Worm (Caenorhabditis elegans) whole organism, midembryonic: Measurements from ENCODE around the gene enu-3.5.

Experiments
- cog-1 ChIP-seq: sonication (generic microtip); optimal IDR thresholded peaks from 2 replicates; lab custom pipeline; 2016; ENCODE audit warnings: missing genetic modification characterization, missing compliant biosample characterization
- klf-2 ChIP-seq: fragments of 200-800 bp; sonication (Bioruptor generic); conservative IDR thresholded peaks from 2 replicates; pipeline ENCODE4 v1.3.6; 2022; ENCODE audit warnings: missing genetic modification reagents, missing genetic modification characterization, missing compliant biosample characterization
- med-1 ChIP-seq: sonication (generic microtip); optimal IDR thresholded peaks from 2 replicates; lab custom pipeline; 2017; ENCODE audit warnings: missing genetic modification characterization, mild to moderate bottlenecking, missing compliant biosample characterization, antibody characterized with exemption, missing genetic modification reagents; ENCODE audit not compliant: insufficient read depth
- ref-1 ChIP-seq: fragments of 200-800 bp; sonication (Bioruptor generic); conservative IDR thresholded peaks from 2 replicates; pipeline ENCODE4 v1.3.6; 2022; ENCODE audit warnings: missing genetic modification reagents, missing genetic modification characterization, missing compliant biosample characterization
- ztf-23 ChIP-seq: fragments of 200-800 bp; sonication (Bioruptor generic); IDR thresholded peaks from 2 replicates; pipeline ENCODE4 v1.3.6; 2022; ENCODE audit warnings: missing genetic modification reagents, missing genetic modification characterization, missing compliant biosample characterization

- no peak for TF ChIP-seq klf-2
- TF ChIP-seq cog-1 (tag; lab: Kevin White, UChicago): no peak
- no peak for TF ChIP-seq med-1 (GFP tag; lab: Kevin White, UChicago)
- no peak for TF ChIP-seq ref-1
- TF ChIP-seq ztf-23 (GFP tag; lab: Robert Waterston, UW): no peak
These were observed 2.3 kb upstream of the enu-3.5 start for ce11 chrIII:12875653-12876052.
